Worm (Caenorhabditis elegans) whole organism, mixed stage, embryonic: ENCODE data around the gene C05C10.2.

ENCODE experiments used
- M03D4.4 ChIP-seq: sonication (generic microtip); optimal IDR thresholded peaks from 2 replicates; lab custom pipeline; 2017; ENCODE audit warnings: mild to moderate bottlenecking, missing genetic modification characterization, missing compliant biosample characterization
- ces-1 ChIP-seq: fragments of 150-350 bp; optimal IDR thresholded peaks from 2 replicates; lab custom pipeline; 2014; ENCODE audit warnings: missing biosample characterization, missing genetic modification reagents, missing genetic modification characterization
- lsy-2 ChIP-seq: fragments of 150-350 bp; optimal IDR thresholded peaks from 2 replicates; lab custom pipeline; 2014; ENCODE audit warnings: missing biosample characterization, missing genetic modification characterization
- mab-5 ChIP-seq: fragments of 150-350 bp; optimal IDR thresholded peaks from 2 replicates; lab custom pipeline; 2014; ENCODE audit warnings: missing biosample characterization, missing genetic modification characterization
- nhr-12 ChIP-seq: fragments of 150-350 bp; optimal IDR thresholded peaks from 2 replicates; lab custom pipeline; 2014; ENCODE audit warnings: missing biosample characterization, missing genetic modification characterization
- nhr-2 ChIP-seq: fragments of 150-350 bp; optimal IDR thresholded peaks from 2 replicates; lab custom pipeline; 2014; ENCODE audit warnings: missing biosample characterization, missing genetic modification characterization
- nhr-28 ChIP-seq: fragments of 150-350 bp; optimal IDR thresholded peaks from 2 replicates; lab custom pipeline; 2014; ENCODE audit warnings: missing biosample characterization, missing genetic modification characterization
- nhr-76 ChIP-seq: sonication (generic microtip); optimal IDR thresholded peaks from 2 replicates; lab custom pipeline; 2017; ENCODE audit warnings: missing biosample characterization, missing genetic modification characterization
- sem-2 ChIP-seq: fragments of 200-800 bp; sonication (Bioruptor generic); optimal IDR thresholded peaks from 2 replicates; lab custom pipeline; 2018; ENCODE audit warnings: mild to moderate bottlenecking, missing genetic modification characterization, missing compliant biosample characterization
- snpc-4 ChIP-seq: fragments of 150-350 bp; optimal IDR thresholded peaks from 2 replicates; lab custom pipeline; 2014; ENCODE audit warnings: missing biosample characterization, missing genetic modification characterization
- unc-62 ChIP-seq: fragments of 150-350 bp; optimal IDR thresholded peaks from 2 replicates; lab custom pipeline; 2014; ENCODE audit warnings: missing biosample characterization, missing genetic modification reagents, missing genetic modification characterization
- ztf-11 ChIP-seq: fragments of 150-350 bp; optimal IDR thresholded peaks from 2 replicates; lab custom pipeline; 2014; ENCODE audit warnings: missing biosample characterization, missing genetic modification characterization

DNA sequence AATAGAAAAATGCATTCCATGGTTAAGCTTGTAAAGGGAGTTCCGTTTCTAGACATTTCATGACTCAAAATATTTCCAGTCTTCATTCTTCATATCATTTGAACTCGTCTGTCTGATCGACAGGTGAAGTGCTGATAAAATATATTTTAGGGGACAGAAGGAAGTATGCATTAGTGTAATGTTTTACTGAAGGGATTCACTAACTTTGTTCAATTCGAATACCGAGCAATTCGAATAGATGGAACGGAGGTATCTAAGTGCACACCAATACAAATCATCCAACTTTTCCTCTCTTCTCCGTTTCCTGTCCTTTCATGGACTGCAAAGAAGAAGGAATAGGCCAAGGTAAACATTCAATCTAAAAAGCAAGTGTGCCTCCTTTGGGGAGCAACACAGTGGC, 41.8 kb downstream of the C05C10.2 start:
- TF ChIP-seq M03D4.4 (tag; lab: Kevin White, UChicago) (no peak), unc-62 (GFP tag; lab: Kevin White, UChicago) (no peak), nhr-2 (tag; lab: Kevin White, UChicago) (no peak), ztf-11 (tag; lab: Kevin White, UChicago) (no peak), nhr-76 (tag; lab: Kevin White, UChicago) (no peak), snpc-4 (tag; lab: Kevin White, UChicago) (no peak), ces-1 (no peak), nhr-12 (tag; lab: Kevin White, UChicago) (no peak), lsy-2 (tag; lab: Kevin White, UChicago) (no peak), sem-2 (GFP tag; lab: Kevin White, UChicago) (no peak), mab-5 (no peak), nhr-28 (no peak)
